Fruit fly (Drosophila melanogaster) whole organism, embryonic: ENCODE measurements around the gene CG11771.

Experiments
- Bgb ChIP-seq: fragments of 200-800 bp; sonication (Bioruptor generic); IDR thresholded peaks from 2 replicates; pipeline ENCODE4 v1.3.6; 2022; ENCODE audit warnings: missing biosample characterization, missing genetic modification characterization; ENCODE audit not compliant: partially characterized antibody
- CG8478 ChIP-seq: fragments of >200 bp; optimal IDR thresholded peaks from 2 replicates; lab custom pipeline; 2018
- Dp ChIP-seq: fragments of 200-800 bp; sonication (Bioruptor generic); optimal IDR thresholded peaks from 2 replicates; lab custom pipeline; 2018; ENCODE audit warnings: missing biosample characterization, mild to moderate bottlenecking, missing genetic modification characterization, moderate library complexity
- Nf-YA ChIP-seq: fragments of 200-800 bp; sonication (Bioruptor generic); IDR thresholded peaks from 2 replicates; pipeline ENCODE4 v1.3.6; 2022; ENCODE audit warnings: missing biosample characterization, missing genetic modification characterization
- Sin3A ChIP-seq: fragments of >200 bp; optimal IDR thresholded peaks from 2 replicates; lab custom pipeline; 2018
- Sox100B ChIP-seq: fragments of 200-800 bp; sonication (Bioruptor generic); optimal IDR thresholded peaks from 3 replicates; lab custom pipeline; 2018; ENCODE audit warnings: missing biosample characterization, mild to moderate bottlenecking, missing genetic modification characterization
- chinmo ChIP-seq: fragments of 200-800 bp; sonication (Bioruptor generic); IDR thresholded peaks from 4 replicates; pipeline ENCODE4 v1.3.6; 2022; ENCODE audit warnings: missing biosample characterization, missing genetic modification characterization; ENCODE audit not compliant: partially characterized antibody
- emc ChIP-seq: fragments of 200-800 bp; sonication (Bioruptor generic); optimal IDR thresholded peaks from 2 replicates; lab custom pipeline; 2016; ENCODE audit warnings: missing biosample characterization, missing genetic modification characterization
- grn ChIP-seq: fragments of 200-800 bp; sonication (Bioruptor generic); optimal IDR thresholded peaks from 3 replicates; lab custom pipeline; 2017; ENCODE audit warnings: missing biosample characterization, missing genetic modification characterization
- lilli ChIP-seq: fragments of 200-800 bp; sonication (Bioruptor generic); optimal IDR thresholded peaks from 3 replicates; lab custom pipeline; 2016; ENCODE audit warnings: missing biosample characterization, missing genetic modification characterization
- lola ChIP-seq, 3 experiments: fragments of >200 bp in 2 of 3; fragments of 200-800 bp in 1 of 3; sonication (Bioruptor generic) in 1 of 3; optimal IDR thresholded peaks; 2 replicates each; lab custom pipeline; 2017 to 2019; ENCODE audit warnings: missing biosample characterization in 3 of 3, missing genetic modification characterization in 3 of 3, mild to moderate bottlenecking in 1 of 3, moderate library complexity in 1 of 3
- sens-2 ChIP-seq: fragments of 200-800 bp; sonication (Bioruptor generic); IDR thresholded peaks from 2 replicates; pipeline ENCODE4 v1.3.6; 2022; ENCODE audit warnings: missing biosample characterization, missing genetic modification characterization

dm6 chr3R:24934542-24934941 lies 2.7 kb downstream of the CG11771 start:
- TF ChIP-seq grn (GFP tag; lab: Kevin White, UChicago), result peak; percentile 59
- TF ChIP-seq emc (GFP tag; lab: Kevin White, UChicago), result no peak
- no peak for TF ChIP-seq Sox100B (GFP tag; lab: Kevin White, UChicago)
- no peak for TF ChIP-seq lola (GFP tag; optimal IDR thresholded peaks at IDR 0.05; lab: Kevin White, UChicago)
- TF ChIP-seq Dp (GFP tag; lab: Kevin White, UChicago), result no peak
- no peak for TF ChIP-seq Sin3A (lab: Kevin White, UChicago)
- TF ChIP-seq Bgb (GFP tag; lab: Robert Waterston, UW), result no peak
- no peak for TF ChIP-seq lilli (GFP tag; lab: Kevin White, UChicago)
- no peak for TF ChIP-seq sens-2 (GFP tag; lab: Robert Waterston, UW)
- TF ChIP-seq chinmo (GFP tag; lab: Robert Waterston, UW), result no peak
- TF ChIP-seq CG8478 (lab: Kevin White, UChicago), result no peak
- no peak for TF ChIP-seq Nf-YA (GFP tag; lab: Robert Waterston, UW)
